Fruit fly (Drosophila melanogaster): ENCODE data around the gene Srp72.

DNA sequence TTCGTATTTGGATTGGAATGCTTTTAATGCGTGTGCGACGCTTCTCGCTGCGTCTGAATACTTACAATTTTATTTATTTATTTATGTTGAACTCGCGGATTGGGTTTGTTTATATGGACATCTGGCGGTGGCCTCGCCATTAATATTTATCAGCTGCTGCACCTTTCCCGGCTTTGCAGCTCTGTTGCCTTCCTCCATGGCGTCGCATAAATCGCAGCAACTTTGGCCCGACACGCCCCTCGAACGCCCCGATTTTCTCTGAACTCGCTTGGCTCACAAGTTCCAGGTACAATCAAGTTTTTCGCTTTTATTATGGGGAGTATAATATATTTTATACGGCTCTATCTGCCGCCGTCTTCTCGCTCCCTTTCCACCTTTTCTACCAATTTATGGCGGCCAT is 11.6 kb downstream of the Srp72 start:
- no peak for TF ChIP-seq CG1620 (GFP tag; optimal IDR thresholded peaks at IDR 0.05)
- TF ChIP-seq CG7045 (GFP tag; optimal IDR thresholded peaks at IDR 0.05), result no peak
- no peak for TF ChIP-seq CG5204 (GFP tag; optimal IDR thresholded peaks at IDR 0.05)
- no peak for TF ChIP-seq kay (GFP tag; ENCODE audit: borderline replicate concordance)
- no peak for TF ChIP-seq CG14711 (tag; optimal IDR thresholded peaks at IDR 0.05)
- no peak for TF ChIP-seq CG7101 (tag; optimal IDR thresholded peaks at IDR 0.05)
- no peak for TF ChIP-seq pad (GFP tag; optimal IDR thresholded peaks at IDR 0.05)
- TF ChIP-seq Crg-1 (GFP tag; optimal IDR thresholded peaks at IDR 0.05), result no peak
- no peak for TF ChIP-seq Mnt (GFP tag; optimal IDR thresholded peaks at IDR 0.05)
- no peak for TF ChIP-seq ovo (GFP tag; optimal IDR thresholded peaks at IDR 0.05)
- no peak for TF ChIP-seq toe (GFP tag; optimal IDR thresholded peaks at IDR 0.05)
- TF ChIP-seq Clk (GFP tag; optimal IDR thresholded peaks at IDR 0.05), result no peak

All from whole organism, adult.